Worm (Caenorhabditis elegans): ENCODE measurements around the gene Y73B6BL.47.

The Y73B6BL.47 gene

ce11 chrIV:6321667-6322066, 40.1 kb upstream of the Y73B6BL.47 start, which contains the start of gene Y73B6BL.29 (continued):
- TF ChIP-seq mes-2 (tag; optimal IDR thresholded peaks at IDR 0.05; ENCODE audit: poor library complexity, severe bottlenecking) (peak; percentile 100), F10B5.3 (tag; optimal IDR thresholded peaks at IDR 0.05) (peak; percentile 54), snpc-1.2 (GFP tag; IDR thresholded peaks at IDR 0.05) (peak; percentile 84), mxl-2 (GFP tag; conservative IDR thresholded peaks at IDR 0.05) (no peak), lsy-2 (tag; optimal IDR thresholded peaks at IDR 0.05) (peak; percentile 68 to 96), aha-1 (tag) (peak; percentile 85), gei-8 (GFP tag; optimal IDR thresholded peaks at IDR 0.05) (no peak), ceh-44 (GFP tag; IDR thresholded peaks at IDR 0.05) (peak; percentile 93), Y105C5A.15 (GFP tag; IDR thresholded peaks at IDR 0.05) (no peak), vab-7 (GFP tag; IDR thresholded peaks at IDR 0.05) (0 out of 2 replicates have a peak, but pooled peaks have one; percentile 22), egl-43 (GFP tag; IDR thresholded peaks at IDR 0.05) (no peak), ZK546.5 (tag; optimal IDR thresholded peaks at IDR 0.05) (peak; percentile 43 to 51), lin-39 (tag; optimal IDR thresholded peaks at IDR 0.05) (no peak), zfp-2 (tag; optimal IDR thresholded peaks at IDR 0.05) (peak; percentile 88), fos-1 (tag; optimal IDR thresholded peaks at IDR 0.05) (no peak), ztf-11 (tag; optimal IDR thresholded peaks at IDR 0.05) (no peak), ztf-7 (tag; optimal IDR thresholded peaks at IDR 0.05) (peak; percentile 84), zip-11 (GFP tag; IDR thresholded peaks at IDR 0.05) (no peak), ceh-20 (GFP tag; IDR thresholded peaks at IDR 0.05) (no peak), nhr-41 (GFP tag; IDR thresholded peaks at IDR 0.05) (no peak), mep-1 (tag; optimal IDR thresholded peaks at IDR 0.05) (peak; percentile 88), T26A8.4 (GFP tag; IDR thresholded peaks at IDR 0.05) (peak; percentile 77), dmd-6 (GFP tag; IDR thresholded peaks at IDR 0.05) (peak; percentile 78), ces-1 (GFP tag; optimal IDR thresholded peaks at IDR 0.05) (peak; percentile 15), D1046.2 (GFP tag; IDR thresholded peaks at IDR 0.05) (no peak), fkh-10 (GFP tag; optimal IDR thresholded peaks at IDR 0.05) (peak; percentile 71), dve-1 (tag; optimal IDR thresholded peaks at IDR 0.05; ENCODE audit: insufficient read depth) (peak; percentile 90), unc-130 (GFP tag; optimal IDR thresholded peaks at IDR 0.05) (peak; percentile 95), duxl-1 (tag; optimal IDR thresholded peaks at IDR 0.05; ENCODE audit: poor library complexity) (peak; percentile 94), nhr-102 (tag; optimal IDR thresholded peaks at IDR 0.05) (peak; percentile 85), lin-1 (GFP tag; IDR thresholded peaks at IDR 0.05) (peak; percentile 29; the same call in 1 of the 2 replicates), sdz-12 (GFP tag; optimal IDR thresholded peaks at IDR 0.05) (peak; percentile 90), mdt-29 (GFP tag; IDR thresholded peaks at IDR 0.05) (no peak; the same call in 1 of the 2 replicates), nhr-48 (tag; optimal IDR thresholded peaks at IDR 0.05) (peak; percentile 42), lir-3 (tag; optimal IDR thresholded peaks at IDR 0.05) (peak; percentile 35), ceh-32 (tag; optimal IDR thresholded peaks at IDR 0.05; ENCODE audit: poor library complexity) (peak; percentile 58), nhr-28 (tag; optimal IDR thresholded peaks at IDR 0.05) (peak; percentile 60), spr-1 (tag; optimal IDR thresholded peaks at IDR 0.05) (peak; percentile 41), F49E8.2 (tag; optimal IDR thresholded peaks at IDR 0.05; ENCODE audit: borderline replicate concordance) (peak; percentile 81), zip-2 (tag; optimal IDR thresholded peaks at IDR 0.05) (peak; percentile 72), daf-16 (GFP tag; optimal IDR thresholded peaks at IDR 0.05) (peak; percentile 39 to 68), daf-16 (tag; optimal IDR thresholded peaks at IDR 0.05) (peak; percentile 45), hif-1 (tag; optimal IDR thresholded peaks at IDR 0.05) (peak in 1 of 2 experiments; percentile 96), madf-9 (GFP tag; conservative IDR thresholded peaks at IDR 0.05) (peak; percentile 86), hlh-11 (tag; optimal IDR thresholded peaks at IDR 0.05) (peak; percentile 71), Y5F2A.4 (GFP tag; optimal IDR thresholded peaks at IDR 0.05) (no peak), daf-8 (GFP tag; IDR thresholded peaks at IDR 0.05) (no peak), mxl-3 (GFP tag; optimal IDR thresholded peaks at IDR 0.05) (peak; percentile 51), T20F7.1 (GFP tag; optimal IDR thresholded peaks at IDR 0.05) (peak; percentile 71), rbr-2 (tag; optimal IDR thresholded peaks at IDR 0.05) (peak; percentile 78), F44E2.7 (GFP tag; IDR thresholded peaks at IDR 0.05) (no peak)
